Fruit fly (Drosophila melanogaster) whole organism, adult: ENCODE measurements around the gene CG31917.

Experiments used
- CG1620 ChIP-seq: fragments of 200-800 bp; sonication (Bioruptor generic); optimal IDR thresholded peaks from 2 replicates; lab custom pipeline; 2016; ENCODE audit warnings: missing biosample characterization, missing genetic modification characterization
- CG5204 ChIP-seq: fragments of 200-800 bp; sonication (Bioruptor generic); optimal IDR thresholded peaks from 2 replicates; lab custom pipeline; 2016; ENCODE audit warnings: missing biosample characterization, missing genetic modification characterization
- Clk ChIP-seq: fragments of 200-800 bp; sonication (Bioruptor generic); optimal IDR thresholded peaks from 2 replicates; lab custom pipeline; 2017; ENCODE audit warnings: missing biosample characterization, missing genetic modification characterization
- cnc ChIP-seq, 2 experiments: fragments of >200 bp; optimal IDR thresholded peaks; 2 replicates each; lab custom pipeline; 2017

DNA sequence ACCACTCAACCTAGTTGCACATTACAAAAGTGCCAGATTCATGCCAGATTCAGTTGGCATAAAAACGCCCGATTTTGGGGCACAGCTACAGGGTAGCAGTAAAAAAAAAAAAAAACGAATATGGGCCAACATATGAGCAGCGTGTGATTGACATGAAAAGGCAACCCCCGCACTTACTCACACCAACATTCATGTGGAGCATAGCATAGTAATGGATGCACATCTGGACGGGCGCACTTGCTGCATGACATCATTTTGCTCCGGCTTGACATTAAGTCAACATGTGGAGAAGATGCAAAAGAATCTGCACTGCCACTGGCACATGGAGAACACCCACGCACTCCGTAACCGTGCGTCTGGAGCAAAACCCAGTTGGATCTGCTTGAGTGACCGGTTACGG, 12.0 kb upstream of the CG31917 start:
- TF ChIP-seq CG1620 (GFP tag; lab: Kevin White, UChicago) = no peak
- TF ChIP-seq CG5204 = no peak
- no peak for TF ChIP-seq cnc (optimal IDR thresholded peaks at IDR 0.05; lab: Kevin White, UChicago)
- no peak for TF ChIP-seq Clk (GFP tag; lab: Kevin White, UChicago)
